Worm (Caenorhabditis elegans) whole organism, L2 larva: ENCODE measurements around the gene set-4.

Source experiments
- nhr-237 ChIP-seq: fragments of 150-350 bp; optimal IDR thresholded peaks from 2 replicates; lab custom pipeline; 2014; ENCODE audit warnings: missing biosample characterization, missing genetic modification characterization
- nhr-77 ChIP-seq: fragments of 150-350 bp; optimal IDR thresholded peaks from 2 replicates; lab custom pipeline; 2014; ENCODE audit warnings: missing biosample characterization, missing genetic modification characterization

DNA sequence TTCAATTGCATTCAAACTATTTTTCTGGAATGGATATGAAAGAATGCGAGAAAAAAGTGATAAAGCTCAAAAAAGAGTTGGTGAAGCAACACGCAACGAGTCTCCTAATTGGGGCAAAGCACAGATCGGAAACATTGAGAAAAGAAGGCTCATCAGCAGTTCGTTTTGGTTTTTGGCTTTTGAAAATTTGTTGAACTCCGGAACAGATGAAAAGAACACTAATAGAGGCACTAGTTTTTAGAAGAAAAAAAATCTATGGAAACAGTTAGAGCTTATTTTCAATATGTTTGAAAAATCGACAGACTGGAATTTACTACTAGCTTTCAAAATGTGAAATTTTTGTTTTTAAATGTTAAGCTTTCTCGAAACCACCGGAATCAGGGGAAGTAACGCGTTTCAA lies 19.3 kb downstream of the set-4 start:
- TF ChIP-seq nhr-237 = no peak
- TF ChIP-seq nhr-77 (tag; lab: Kevin White, UChicago) = no peak
